Worm (Caenorhabditis elegans) whole organism, mixed stage, embryonic: ENCODE data around the gene C27B7.2.
A peak's percentile ranks its signal among the peaks of the same experiment; 100 is the strongest.

ENCODE experiments used
- M03D4.4 ChIP-seq: sonication (generic microtip); optimal IDR thresholded peaks from 2 replicates; lab custom pipeline; 2017; ENCODE audit warnings: mild to moderate bottlenecking, missing genetic modification characterization, missing compliant biosample characterization
- bed-3 ChIP-seq: fragments of 200-800 bp; sonication (Bioruptor generic); optimal IDR thresholded peaks from 3 replicates; lab custom pipeline; 2018; ENCODE audit warnings: mild to moderate bottlenecking, missing genetic modification characterization, moderate library complexity, missing compliant biosample characterization
- blmp-1 ChIP-seq: fragments of 150-350 bp; optimal IDR thresholded peaks from 2 replicates; lab custom pipeline; 2014; ENCODE audit warnings: missing biosample characterization, missing genetic modification characterization
- ceh-39 ChIP-seq: fragments of 150-350 bp; optimal IDR thresholded peaks from 2 replicates; lab custom pipeline; 2014; ENCODE audit warnings: missing biosample characterization, missing genetic modification characterization
- ceh-43 ChIP-seq: fragments of 200-800 bp; sonication (Bioruptor generic); optimal IDR thresholded peaks from 2 replicates; lab custom pipeline; 2018; ENCODE audit warnings: mild to moderate bottlenecking, missing genetic modification characterization, moderate library complexity, missing compliant biosample characterization
- ceh-83 ChIP-seq: fragments of 200-800 bp; sonication (Bioruptor generic); optimal IDR thresholded peaks from 2 replicates; lab custom pipeline; 2018; ENCODE audit warnings: mild to moderate bottlenecking, missing genetic modification characterization, missing compliant biosample characterization
- ces-1 ChIP-seq: fragments of 150-350 bp; optimal IDR thresholded peaks from 2 replicates; lab custom pipeline; 2014; ENCODE audit warnings: missing biosample characterization, missing genetic modification reagents, missing genetic modification characterization
- cnd-1 ChIP-seq: fragments of 200-800 bp; sonication (Bioruptor generic); optimal IDR thresholded peaks from 2 replicates; lab custom pipeline; 2018; ENCODE audit warnings: mild to moderate bottlenecking, missing genetic modification characterization, missing compliant biosample characterization
- drap-1 ChIP-seq: fragments of 200-800 bp; sonication (Bioruptor generic); optimal IDR thresholded peaks from 3 replicates; lab custom pipeline; 2018; ENCODE audit warnings: mild to moderate bottlenecking, missing genetic modification characterization, missing compliant biosample characterization
- elt-1 ChIP-seq: sonication (generic microtip); optimal IDR thresholded peaks from 2 replicates; lab custom pipeline; 2017; ENCODE audit warnings: missing genetic modification characterization, mild to moderate bottlenecking, missing compliant biosample characterization, antibody characterized with exemption, moderate library complexity, borderline replicate concordance; ENCODE audit not compliant: insufficient read depth
- elt-3 ChIP-seq: fragments of 150-350 bp; optimal IDR thresholded peaks from 2 replicates; lab custom pipeline; 2014; ENCODE audit warnings: missing biosample characterization, missing genetic modification characterization
- ham-2 ChIP-seq: fragments of 200-800 bp; sonication (Bioruptor generic); optimal IDR thresholded peaks from 2 replicates; lab custom pipeline; 2018; ENCODE audit warnings: mild to moderate bottlenecking, missing genetic modification characterization, missing compliant biosample characterization
- hlh-1 ChIP-seq: fragments of 150-350 bp; optimal IDR thresholded peaks from 2 replicates; lab custom pipeline; 2014; ENCODE audit warnings: missing biosample characterization, missing genetic modification reagents, missing genetic modification characterization
- lin-13 ChIP-seq: fragments of 150-350 bp; optimal IDR thresholded peaks from 2 replicates; lab custom pipeline; 2014; ENCODE audit warnings: missing biosample characterization, missing genetic modification characterization
- lin-32 ChIP-seq: fragments of 200-800 bp; sonication (Bioruptor generic); optimal IDR thresholded peaks from 2 replicates; lab custom pipeline; 2018; ENCODE audit warnings: mild to moderate bottlenecking, missing genetic modification characterization, missing compliant biosample characterization
- lsy-2 ChIP-seq: fragments of 150-350 bp; optimal IDR thresholded peaks from 2 replicates; lab custom pipeline; 2014; ENCODE audit warnings: missing biosample characterization, missing genetic modification characterization
- mls-2 ChIP-seq: sonication (generic microtip); optimal IDR thresholded peaks from 2 replicates; lab custom pipeline; 2016; ENCODE audit warnings: mild to moderate bottlenecking, missing genetic modification characterization, moderate library complexity, missing compliant biosample characterization
- nhr-2 ChIP-seq: fragments of 150-350 bp; optimal IDR thresholded peaks from 2 replicates; lab custom pipeline; 2014; ENCODE audit warnings: missing biosample characterization, missing genetic modification characterization
- nhr-237 ChIP-seq: fragments of 150-350 bp; optimal IDR thresholded peaks from 2 replicates; lab custom pipeline; 2014; ENCODE audit warnings: missing biosample characterization, missing genetic modification characterization
- nhr-28 ChIP-seq: fragments of 150-350 bp; optimal IDR thresholded peaks from 2 replicates; lab custom pipeline; 2014; ENCODE audit warnings: missing biosample characterization, missing genetic modification characterization
- nhr-76 ChIP-seq: sonication (generic microtip); optimal IDR thresholded peaks from 2 replicates; lab custom pipeline; 2017; ENCODE audit warnings: missing biosample characterization, missing genetic modification characterization
- pha-4 ChIP-seq: fragments of 150-350 bp; optimal IDR thresholded peaks from 2 replicates; lab custom pipeline; 2018; ENCODE audit warnings: missing biosample characterization, missing genetic modification reagents, missing genetic modification characterization
- sem-2 ChIP-seq: fragments of 200-800 bp; sonication (Bioruptor generic); optimal IDR thresholded peaks from 2 replicates; lab custom pipeline; 2018; ENCODE audit warnings: mild to moderate bottlenecking, missing genetic modification characterization, missing compliant biosample characterization
- snpc-4 ChIP-seq: fragments of 150-350 bp; optimal IDR thresholded peaks from 2 replicates; lab custom pipeline; 2014; ENCODE audit warnings: missing biosample characterization, missing genetic modification characterization
- sptf-1 ChIP-seq: sonication (generic microtip); optimal IDR thresholded peaks from 2 replicates; lab custom pipeline; 2017; ENCODE audit warnings: mild to moderate bottlenecking, missing genetic modification characterization, moderate library complexity, missing compliant biosample characterization
- tbx-8 ChIP-seq: fragments of 200-800 bp; sonication (Bioruptor generic); optimal IDR thresholded peaks from 2 replicates; lab custom pipeline; 2018; ENCODE audit warnings: mild to moderate bottlenecking, missing genetic modification characterization, moderate library complexity, missing compliant biosample characterization
- unc-120 ChIP-seq: sonication (generic microtip); optimal IDR thresholded peaks from 2 replicates; lab custom pipeline; 2017; ENCODE audit warnings: missing genetic modification characterization, missing compliant biosample characterization; ENCODE audit not compliant: poor library complexity, severe bottlenecking
- unc-39 ChIP-seq: fragments of 150-350 bp; optimal IDR thresholded peaks from 2 replicates; lab custom pipeline; 2014; ENCODE audit warnings: missing biosample characterization, missing genetic modification characterization
- unc-62 ChIP-seq: fragments of 150-350 bp; optimal IDR thresholded peaks from 2 replicates; lab custom pipeline; 2014; ENCODE audit warnings: missing biosample characterization, missing genetic modification reagents, missing genetic modification characterization
- zip-8 ChIP-seq: fragments of 150-350 bp; optimal IDR thresholded peaks from 2 replicates; lab custom pipeline; 2014; ENCODE audit warnings: missing biosample characterization, missing genetic modification characterization
- ztf-11 ChIP-seq: fragments of 150-350 bp; optimal IDR thresholded peaks from 2 replicates; lab custom pipeline; 2014; ENCODE audit warnings: missing biosample characterization, missing genetic modification characterization

C27B7.2 gene

DNA sequence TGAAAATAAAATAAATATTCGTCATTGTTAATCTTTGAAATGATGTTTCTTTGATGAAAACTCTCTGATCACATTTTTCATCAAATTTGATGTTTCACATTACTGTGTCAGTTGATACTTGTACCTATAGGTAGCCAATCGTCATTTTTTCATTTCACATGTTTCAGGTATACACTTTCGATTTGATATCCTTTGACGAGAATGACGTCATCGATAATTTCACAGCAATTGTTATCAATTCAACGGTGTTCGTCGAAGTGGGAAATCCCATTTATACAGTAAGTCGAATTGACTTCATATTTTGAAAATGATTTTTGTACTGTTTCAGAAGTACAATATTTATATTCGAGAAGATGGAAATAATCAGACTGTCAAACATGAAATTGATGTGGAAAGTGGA lies 21.5 kb downstream of the C27B7.2 start:
- no peak for TF ChIP-seq drap-1 (GFP tag; lab: Kevin White, UChicago)
- TF ChIP-seq ceh-39 (tag; lab: Kevin White, UChicago), result no peak
- no peak for TF ChIP-seq ces-1 (GFP tag; lab: Kevin White, UChicago)
- peak; percentile 31 for TF ChIP-seq zip-8
- no peak for TF ChIP-seq pha-4 (tag; lab: Kevin White, UChicago)
- TF ChIP-seq hlh-1 (tag; lab: Kevin White, UChicago), result no peak
- TF ChIP-seq mls-2 (tag; lab: Kevin White, UChicago), result no peak
- no peak for TF ChIP-seq nhr-28
- TF ChIP-seq nhr-76 (tag; lab: Kevin White, UChicago), result no peak

DNA sequence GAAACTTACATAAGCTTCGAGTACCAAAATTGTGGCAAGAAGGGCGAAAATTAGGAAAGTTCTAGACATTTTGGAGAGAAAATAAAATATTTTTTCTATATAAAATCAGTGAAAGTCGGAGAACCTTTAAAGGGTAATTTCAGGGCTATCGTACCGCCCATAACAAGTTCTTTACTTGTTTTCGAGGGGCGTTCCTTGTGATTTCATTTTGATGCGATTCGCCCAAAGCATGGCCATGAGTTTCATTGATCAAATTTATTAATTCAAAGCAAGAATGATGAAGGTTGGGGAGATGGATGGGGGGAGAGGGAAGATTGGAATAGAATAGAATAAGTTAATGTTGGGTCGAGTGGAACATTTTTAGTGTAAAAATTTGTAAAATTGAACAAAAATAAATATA lies 23.4 kb downstream of the C27B7.2 start, which contains the start of gene C27B7.9:
Gene C27B7.9 (minus strand): TSS at position 101 of the 400 bp plus-strand sequence.
- TF ChIP-seq hlh-1 (tag; lab: Kevin White, UChicago) (no peak), unc-39 (tag; lab: Kevin White, UChicago) (no peak), elt-3 (tag; lab: Kevin White, UChicago) (no peak), ztf-11 (no peak), lin-32 (GFP tag; lab: Kevin White, UChicago) (no peak), ceh-43 (no peak), mls-2 (tag; lab: Kevin White, UChicago) (no peak), ceh-83 (GFP tag; lab: Kevin White, UChicago) (no peak), ham-2 (no peak), lsy-2 (tag; lab: Kevin White, UChicago) (no peak), unc-120 (tag; lab: Kevin White, UChicago) (no peak), unc-62 (GFP tag; lab: Kevin White, UChicago) (no peak)
- TF ChIP-seq, all 35 proteins: peak for 0

DNA sequence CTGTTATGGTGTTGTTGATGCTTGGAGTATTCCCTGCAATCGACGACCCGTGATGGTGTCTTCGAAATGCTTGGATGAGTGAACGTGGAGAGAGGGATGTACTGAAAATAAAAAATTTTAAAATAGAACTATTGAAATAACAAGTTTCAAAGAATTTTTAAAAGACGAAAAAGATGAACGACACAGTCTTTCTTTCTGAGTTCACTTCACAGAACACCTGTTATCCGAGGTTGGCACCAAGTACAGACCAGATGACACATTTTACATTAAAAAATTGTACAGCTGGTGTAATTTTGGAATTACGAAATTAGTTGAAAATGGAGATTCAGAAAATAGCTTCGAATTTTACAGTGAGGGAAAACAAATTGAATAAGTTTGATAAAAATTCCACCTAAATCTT lies 26.1 kb downstream of the C27B7.2 start, which contains the start of gene rap-1:
Gene rap-1 (minus strand): TSS at position 101 of the 400 bp plus-strand sequence.
- TF ChIP-seq tbx-8 (GFP tag; lab: Kevin White, UChicago) (no peak), ztf-11 (no peak), nhr-237 (tag; lab: Kevin White, UChicago) (no peak), mls-2 (tag; lab: Kevin White, UChicago) (no peak), bed-3 (no peak), sptf-1 (no peak), ceh-39 (tag; lab: Kevin White, UChicago) (no peak), ces-1 (GFP tag; lab: Kevin White, UChicago) (no peak), lin-13 (tag; lab: Kevin White, UChicago) (no peak), blmp-1 (no peak), nhr-2 (no peak), hlh-1 (tag; lab: Kevin White, UChicago) (no peak), M03D4.4 (tag; lab: Kevin White, UChicago) (no peak), ceh-83 (GFP tag; lab: Kevin White, UChicago) (no peak)
- TF ChIP-seq, all 35 proteins: peak for 0

DNA sequence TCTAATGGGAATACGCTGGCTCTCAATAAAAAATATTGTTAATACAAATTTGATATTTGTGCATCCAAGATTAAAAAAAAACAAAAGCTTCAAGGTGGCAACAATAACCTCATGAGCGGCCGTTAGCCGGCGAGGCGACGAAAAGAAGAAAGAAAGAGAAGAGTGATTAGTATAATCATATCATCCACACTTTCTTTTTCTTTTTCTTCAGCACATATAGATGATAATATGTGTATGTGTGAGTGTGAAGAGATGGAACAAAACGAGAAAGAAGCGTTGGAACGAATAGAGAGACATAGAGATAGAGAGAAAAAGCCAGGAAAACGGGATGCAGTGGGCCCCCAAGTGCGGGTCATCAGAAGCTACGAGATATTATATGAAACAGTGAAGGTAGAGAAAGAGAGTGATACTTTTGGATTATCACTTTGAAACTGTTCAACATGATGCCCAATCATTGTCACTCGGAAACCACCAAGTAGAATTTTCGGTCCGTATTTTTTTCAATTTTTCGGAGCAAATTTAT lies 27.7 kb downstream of the C27B7.2 start:
- TF ChIP-seq unc-120 (tag; lab: Kevin White, UChicago), result peak; percentile 40
- no peak for TF ChIP-seq elt-3 (tag; lab: Kevin White, UChicago)
- no peak for TF ChIP-seq cnd-1 (tag; lab: Kevin White, UChicago)
- TF ChIP-seq ces-1 (GFP tag; lab: Kevin White, UChicago), result peak; percentile 74
- TF ChIP-seq blmp-1, result no peak
- TF ChIP-seq sem-2, result no peak
- TF ChIP-seq zip-8, result no peak
- TF ChIP-seq pha-4 (tag; lab: Kevin White, UChicago), result no peak

DNA sequence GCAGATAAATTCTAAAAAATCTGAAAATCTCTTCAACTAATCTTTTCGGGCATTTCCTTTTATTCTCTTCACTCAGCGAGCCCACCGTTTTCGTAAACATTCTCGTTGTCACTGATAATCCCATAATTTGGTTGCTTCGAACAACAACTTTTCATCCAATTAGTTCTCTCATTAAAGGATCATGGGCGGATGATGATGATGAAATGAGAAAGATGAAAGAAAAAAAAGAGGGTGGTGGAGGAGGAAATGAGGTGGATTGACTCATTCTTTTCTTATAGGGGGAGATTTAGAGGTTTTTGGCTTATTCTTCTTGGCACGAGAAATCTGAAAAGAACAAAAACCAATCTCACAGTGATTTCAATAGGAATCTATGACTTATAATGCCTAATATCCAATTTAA lies 28.5 kb downstream of the C27B7.2 start:
- no peak for TF ChIP-seq snpc-4 (tag; lab: Kevin White, UChicago)
- peak; percentile 77 for TF ChIP-seq ces-1 (GFP tag; lab: Kevin White, UChicago)
- TF ChIP-seq mls-2 (tag; lab: Kevin White, UChicago), result peak; percentile 22
- TF ChIP-seq elt-1 (tag; lab: Kevin White, UChicago), result no peak
- no peak for TF ChIP-seq sem-2
